Worm (Caenorhabditis elegans): ENCODE results near the gene W02B12.11.
A peak's percentile ranks its signal among the peaks of the same experiment; 100 is the strongest.

The W02B12.11 gene

DNA sequence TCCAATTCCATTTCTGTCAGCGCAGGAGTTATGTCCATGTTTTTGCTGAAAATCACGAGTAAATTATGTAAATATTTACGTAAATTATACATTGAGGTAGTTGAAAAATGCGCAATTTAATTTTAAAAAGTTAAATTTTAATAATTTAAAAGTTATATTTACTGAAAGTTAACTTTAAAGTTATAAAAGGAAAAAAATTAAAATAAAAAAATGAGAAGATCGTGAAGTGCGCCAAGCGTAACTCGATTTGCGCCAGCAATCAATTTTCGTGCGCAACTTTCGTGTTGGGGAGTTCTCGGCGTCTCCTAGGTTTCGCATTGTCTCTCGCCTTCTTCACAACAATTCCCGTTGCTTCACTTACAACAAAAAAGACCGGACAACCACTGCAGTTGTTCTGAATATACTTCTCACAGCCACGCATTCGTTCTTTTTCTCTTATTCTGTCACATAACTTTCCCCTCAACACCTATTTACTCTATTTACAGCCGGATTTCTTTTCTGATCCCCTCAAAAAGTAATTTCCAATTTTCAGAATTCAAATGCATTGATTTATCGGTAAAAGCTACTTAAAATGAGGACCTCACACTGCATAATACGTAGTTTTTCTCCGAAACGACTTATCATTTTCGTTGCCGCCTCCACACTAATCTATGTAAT is at the start of gene W02B12.11, which contains the start of gene metl-1:
TSS of gene W02B12.11 (plus strand) at position 337 of the 657 bp plus-strand sequence.
TSS of gene metl-1 (minus strand) at position 51 of the 657 bp plus-strand sequence.
- TF ChIP-seq ztf-11 (tag; optimal IDR thresholded peaks at IDR 0.05) (no peak), elt-1 (tag; optimal IDR thresholded peaks at IDR 0.05; ENCODE audit: borderline replicate concordance, insufficient read depth) (no peak), ceh-83 (GFP tag; optimal IDR thresholded peaks at IDR 0.05) (no peak), zip-8 (tag; optimal IDR thresholded peaks at IDR 0.05) (no peak), drap-1 (GFP tag; optimal IDR thresholded peaks at IDR 0.05) (peak; percentile 54), cnd-1 (tag; optimal IDR thresholded peaks at IDR 0.05) (peak; percentile 51), blmp-1 (tag; optimal IDR thresholded peaks at IDR 0.05) (no peak), pha-4 (tag; optimal IDR thresholded peaks at IDR 0.05) (peak; percentile 69), M03D4.4 (tag; optimal IDR thresholded peaks at IDR 0.05) (peak; percentile 70), hlh-1 (tag; optimal IDR thresholded peaks at IDR 0.05) (no peak), ham-2 (GFP tag; optimal IDR thresholded peaks at IDR 0.05) (no peak), mab-5 (tag; optimal IDR thresholded peaks at IDR 0.05) (no peak), mls-2 (tag; optimal IDR thresholded peaks at IDR 0.05) (peak; percentile 53), nhr-2 (tag; optimal IDR thresholded peaks at IDR 0.05) (no peak), ceh-43 (GFP tag; optimal IDR thresholded peaks at IDR 0.05) (peak; percentile 67), mep-1 (tag; optimal IDR thresholded peaks at IDR 0.05) (peak; percentile 89), sem-2 (GFP tag; optimal IDR thresholded peaks at IDR 0.05) (no peak), nhr-12 (tag; optimal IDR thresholded peaks at IDR 0.05) (no peak), bed-3 (GFP tag; optimal IDR thresholded peaks at IDR 0.05) (peak; percentile 19), tbx-8 (GFP tag; optimal IDR thresholded peaks at IDR 0.05) (no peak), unc-39 (tag; optimal IDR thresholded peaks at IDR 0.05) (no peak), lin-13 (tag; optimal IDR thresholded peaks at IDR 0.05) (peak; percentile 80), snpc-4 (tag; optimal IDR thresholded peaks at IDR 0.05) (no peak), lin-32 (GFP tag; optimal IDR thresholded peaks at IDR 0.05) (no peak), elt-3 (tag; optimal IDR thresholded peaks at IDR 0.05) (no peak), unc-62 (GFP tag; optimal IDR thresholded peaks at IDR 0.05) (no peak), nhr-28 (tag; optimal IDR thresholded peaks at IDR 0.05) (no peak), unc-120 (tag; optimal IDR thresholded peaks at IDR 0.05; ENCODE audit: poor library complexity, severe bottlenecking) (peak; percentile 34), nhr-76 (tag; optimal IDR thresholded peaks at IDR 0.05) (no peak), flh-1 (GFP tag; optimal IDR thresholded peaks at IDR 0.05) (no peak), ces-1 (GFP tag; optimal IDR thresholded peaks at IDR 0.05) (peak; percentile 82), lsy-2 (tag; optimal IDR thresholded peaks at IDR 0.05) (peak; percentile 74), ceh-39 (tag; optimal IDR thresholded peaks at IDR 0.05) (no peak), sptf-1 (tag; optimal IDR thresholded peaks at IDR 0.05) (peak; percentile 81), nhr-237 (tag; optimal IDR thresholded peaks at IDR 0.05) (peak; percentile 5)

DNA sequence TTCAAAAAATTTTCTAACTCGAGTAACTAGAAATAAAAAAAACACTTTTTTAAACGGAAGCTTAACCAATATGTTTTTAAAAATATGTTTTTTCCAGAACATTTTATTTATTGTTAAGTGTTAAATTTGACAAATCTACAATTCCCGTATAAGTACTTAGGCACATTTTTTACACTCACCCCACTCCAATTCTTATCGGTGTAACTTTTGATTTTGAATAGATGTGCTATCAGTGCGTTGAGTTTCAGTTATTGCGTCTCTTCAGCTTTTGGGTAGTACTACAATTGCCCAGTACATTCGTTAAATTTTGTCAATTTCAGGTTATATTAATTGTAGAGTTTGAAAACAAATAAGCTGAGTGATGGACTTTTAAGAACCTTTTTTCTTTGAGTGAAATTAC is 49.6 kb upstream of the W02B12.11 start:
- no peak for TF ChIP-seq nhr-12 (tag; optimal IDR thresholded peaks at IDR 0.05)
- TF ChIP-seq lin-13 (tag; optimal IDR thresholded peaks at IDR 0.05): no peak
- TF ChIP-seq nhr-237 (tag; optimal IDR thresholded peaks at IDR 0.05): no peak
- no peak for TF ChIP-seq hlh-1 (tag; optimal IDR thresholded peaks at IDR 0.05)
- no peak for TF ChIP-seq elt-3 (tag; optimal IDR thresholded peaks at IDR 0.05)
- TF ChIP-seq elt-1 (tag; optimal IDR thresholded peaks at IDR 0.05; ENCODE audit: borderline replicate concordance, insufficient read depth): no peak
- TF ChIP-seq snpc-4 (tag; optimal IDR thresholded peaks at IDR 0.05): no peak
- no peak for TF ChIP-seq mls-2 (tag; optimal IDR thresholded peaks at IDR 0.05)
- TF ChIP-seq lsy-2 (tag; optimal IDR thresholded peaks at IDR 0.05): no peak
- no peak for TF ChIP-seq ceh-83 (GFP tag; optimal IDR thresholded peaks at IDR 0.05)

DNA sequence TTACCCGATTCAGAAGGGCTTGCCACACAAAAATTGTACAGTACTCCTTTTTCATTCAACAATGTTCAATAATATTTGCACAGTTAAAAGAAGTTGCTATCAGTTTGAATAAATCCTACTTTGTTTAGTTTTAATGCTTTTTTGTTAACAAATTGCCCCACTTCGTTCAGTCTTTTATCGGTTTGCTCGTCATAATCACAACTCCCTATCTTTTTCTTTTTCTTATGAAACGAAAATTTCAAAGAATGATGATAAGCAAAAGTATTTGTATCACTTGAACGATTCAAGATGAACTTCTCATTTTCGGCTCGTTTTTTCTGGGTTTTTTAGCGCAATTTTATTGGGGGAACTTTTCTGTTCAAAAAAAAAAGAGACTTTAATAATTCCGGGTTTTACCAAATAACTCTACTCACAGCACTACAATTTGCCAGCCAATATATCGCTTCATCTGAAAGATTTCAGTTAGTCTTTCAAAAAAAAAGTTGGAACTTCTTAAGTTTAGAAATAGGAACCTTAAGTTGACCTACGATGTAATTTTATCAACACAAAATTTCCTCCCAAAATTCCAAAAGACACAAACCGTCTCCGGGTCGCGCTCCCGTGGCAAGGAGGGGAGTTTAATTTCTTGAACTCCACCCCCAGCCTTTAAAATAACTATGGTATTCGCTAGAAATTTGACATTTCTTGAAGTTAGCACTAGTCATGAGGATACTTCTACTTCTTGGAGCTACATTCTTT is 48.9 kb upstream of the W02B12.11 start, which contains the start of gene C05D12.3:
TSS of gene C05D12.3 (plus strand) at position 688 of the 738 bp plus-strand sequence.
- TF ChIP-seq pha-4 (tag; optimal IDR thresholded peaks at IDR 0.05) (no peak), snpc-4 (tag; optimal IDR thresholded peaks at IDR 0.05) (no peak), nhr-237 (tag; optimal IDR thresholded peaks at IDR 0.05) (no peak), lin-32 (GFP tag; optimal IDR thresholded peaks at IDR 0.05) (no peak), flh-1 (GFP tag; optimal IDR thresholded peaks at IDR 0.05) (no peak), sptf-1 (tag; optimal IDR thresholded peaks at IDR 0.05) (no peak), hlh-1 (tag; optimal IDR thresholded peaks at IDR 0.05) (no peak), ceh-39 (tag; optimal IDR thresholded peaks at IDR 0.05) (no peak), nhr-76 (tag; optimal IDR thresholded peaks at IDR 0.05) (no peak), zip-8 (tag; optimal IDR thresholded peaks at IDR 0.05) (no peak), ceh-43 (GFP tag; optimal IDR thresholded peaks at IDR 0.05) (no peak), M03D4.4 (tag; optimal IDR thresholded peaks at IDR 0.05) (no peak)
